Worm (Caenorhabditis elegans): Measurements from ENCODE around the gene col-168.

- TF ChIP-seq lin-13 (tag; optimal IDR thresholded peaks at IDR 0.05) (no peak), pha-4 (tag; optimal IDR thresholded peaks at IDR 0.05) (no peak), ceh-43 (GFP tag; optimal IDR thresholded peaks at IDR 0.05) (no peak), elt-3 (tag; optimal IDR thresholded peaks at IDR 0.05) (no peak), unc-62 (GFP tag; optimal IDR thresholded peaks at IDR 0.05) (no peak), ztf-11 (tag; optimal IDR thresholded peaks at IDR 0.05) (no peak), sptf-1 (tag; optimal IDR thresholded peaks at IDR 0.05) (no peak), nhr-28 (tag; optimal IDR thresholded peaks at IDR 0.05) (no peak)
Measured at ce11 chrX:6318803-6319202, 7.4 kb upstream of the col-168 start.
